Fruit fly (Drosophila melanogaster) whole organism, embryonic: ENCODE data around the gene Fas2.
A peak's percentile ranks its signal among the peaks of the same experiment; 100 is the strongest.

Source experiments
- CG10267 ChIP-seq: fragments of 200-800 bp; sonication (Bioruptor generic); optimal IDR thresholded peaks from 2 replicates; lab custom pipeline; 2018; ENCODE audit warnings: missing biosample characterization, mild to moderate bottlenecking, missing genetic modification characterization, moderate library complexity
- CG10366 ChIP-seq: fragments of 200-800 bp; sonication (Bioruptor generic); IDR thresholded peaks from 2 replicates; pipeline ENCODE4 v1.3.6; 2022; ENCODE audit warnings: missing biosample characterization, missing genetic modification characterization
- CG11723 ChIP-seq: fragments of 200-800 bp; sonication (Bioruptor generic); optimal IDR thresholded peaks from 2 replicates; lab custom pipeline; 2017; ENCODE audit warnings: missing biosample characterization, mild to moderate bottlenecking, missing genetic modification characterization
- CG14710 ChIP-seq: fragments of 200-800 bp; sonication (Bioruptor generic); optimal IDR thresholded peaks from 3 replicates; lab custom pipeline; 2019; ENCODE audit warnings: missing biosample characterization, mild to moderate bottlenecking, missing genetic modification characterization, moderate library complexity
- CG16863 ChIP-seq: fragments of 200-800 bp; sonication (Bioruptor generic); optimal IDR thresholded peaks from 3 replicates; lab custom pipeline; 2016; ENCODE audit warnings: missing biosample characterization, missing genetic modification characterization
- CG17802 ChIP-seq: fragments of 200-800 bp; sonication (Bioruptor generic); optimal IDR thresholded peaks from 2 replicates; lab custom pipeline; 2018; ENCODE audit warnings: missing biosample characterization, mild to moderate bottlenecking, missing genetic modification characterization, moderate library complexity
- CG1832 ChIP-seq: fragments of 200-800 bp; sonication (Bioruptor generic); optimal IDR thresholded peaks from 2 replicates; lab custom pipeline; 2017; ENCODE audit warnings: missing biosample characterization, mild to moderate bottlenecking, missing genetic modification characterization, inconsistent platforms
- CG33557 ChIP-seq: fragments of 200-800 bp; sonication (Bioruptor generic); optimal IDR thresholded peaks from 2 replicates; lab custom pipeline; 2019; ENCODE audit warnings: missing biosample characterization, mild to moderate bottlenecking, missing genetic modification characterization, moderate library complexity
- CG34422 ChIP-seq: fragments of 200-800 bp; sonication (Bioruptor generic); IDR thresholded peaks from 3 replicates; pipeline ENCODE4 v1.3.6; 2022; ENCODE audit warnings: missing biosample characterization, missing genetic modification characterization
- CG4360 ChIP-seq: fragments of 200-800 bp; sonication (Bioruptor generic); IDR thresholded peaks from 2 replicates; pipeline ENCODE4 v1.3.6; 2022; ENCODE audit warnings: missing biosample characterization, missing genetic modification characterization
- CG4404 ChIP-seq: fragments of 200-800 bp; sonication (Bioruptor generic); IDR thresholded peaks from 2 replicates; pipeline ENCODE4 v1.3.6; 2022; ENCODE audit warnings: missing biosample characterization, missing genetic modification characterization
- CG4820 ChIP-seq: fragments of 200-800 bp; sonication (Bioruptor generic); optimal IDR thresholded peaks from 3 replicates; lab custom pipeline; 2016; ENCODE audit warnings: missing biosample characterization, missing genetic modification characterization
- CG7745 ChIP-seq: fragments of 200-800 bp; sonication (Bioruptor generic); optimal IDR thresholded peaks from 2 replicates; lab custom pipeline; 2018; ENCODE audit warnings: missing biosample characterization, mild to moderate bottlenecking, missing genetic modification characterization, moderate library complexity
- CG7786 ChIP-seq: fragments of 200-800 bp; sonication (Bioruptor generic); optimal IDR thresholded peaks from 2 replicates; lab custom pipeline; 2016; ENCODE audit warnings: missing biosample characterization, missing genetic modification characterization
- CG8281 ChIP-seq: fragments of 200-800 bp; sonication (Bioruptor generic); optimal IDR thresholded peaks from 2 replicates; lab custom pipeline; 2018; ENCODE audit warnings: missing biosample characterization, mild to moderate bottlenecking, missing genetic modification characterization, moderate library complexity
- CG8290 ChIP-seq, 3 experiments: fragments of 200-800 bp; sonication (Bioruptor generic); optimal IDR thresholded peaks; 2 replicates each; lab custom pipeline; 2016 to 2019; ENCODE audit warnings: missing biosample characterization in 3 of 3, missing genetic modification characterization in 3 of 3, mild to moderate bottlenecking in 2 of 3, moderate library complexity in 1 of 3
- Dfd ChIP-seq, 2 experiments: fragments of >200 bp; optimal IDR thresholded peaks; 2 replicates each; lab custom pipeline; 2017; ENCODE audit warnings: missing biosample characterization in 2 of 2, missing genetic modification characterization in 2 of 2
- E2f1 ChIP-seq: fragments of 200-800 bp; sonication (Bioruptor generic); IDR thresholded peaks from 2 replicates; pipeline ENCODE4 v1.3.6; 2022; ENCODE audit warnings: missing biosample characterization, missing genetic modification characterization
- Elba2 ChIP-seq: fragments of 200-800 bp; sonication (Bioruptor generic); optimal IDR thresholded peaks from 3 replicates; lab custom pipeline; 2016; ENCODE audit warnings: missing biosample characterization, missing genetic modification characterization
- Ets97D ChIP-seq: fragments of 200-800 bp; sonication (Bioruptor generic); optimal IDR thresholded peaks from 3 replicates; lab custom pipeline; 2016; ENCODE audit warnings: missing biosample characterization, missing genetic modification characterization
- Gsc ChIP-seq: fragments of 200-800 bp; sonication (Bioruptor generic); IDR thresholded peaks from 2 replicates; pipeline ENCODE4 v1.3.6; 2022; ENCODE audit warnings: missing biosample characterization, missing genetic modification characterization
- Gug ChIP-seq: fragments of 200-800 bp; sonication (Bioruptor generic); IDR thresholded peaks from 4 replicates; pipeline ENCODE4 v1.3.6; 2022; ENCODE audit warnings: missing biosample characterization, missing genetic modification characterization
- Hand ChIP-seq: fragments of 200-800 bp; sonication (Bioruptor generic); optimal IDR thresholded peaks from 2 replicates; lab custom pipeline; 2017; ENCODE audit warnings: mild to moderate bottlenecking, missing biosample characterization, missing genetic modification reagents, missing genetic modification characterization
- Hr78 ChIP-seq, 2 experiments: fragments of 200-800 bp in 1 of 2; fragments of >200 bp in 1 of 2; sonication (Bioruptor generic) in 1 of 2; optimal IDR thresholded peaks; 2 replicates each; lab custom pipeline; 2017 to 2019; ENCODE audit warnings: missing biosample characterization in 2 of 2, missing genetic modification characterization in 2 of 2, mild to moderate bottlenecking in 1 of 2, moderate library complexity in 1 of 2
- Lhr ChIP-seq: fragments of 200-800 bp; sonication (Bioruptor generic); optimal IDR thresholded peaks from 3 replicates; lab custom pipeline; 2017; ENCODE audit warnings: mild to moderate bottlenecking, missing biosample characterization, missing genetic modification reagents, missing genetic modification characterization
- Mad ChIP-seq: fragments of 200-800 bp; sonication (Bioruptor generic); optimal IDR thresholded peaks from 2 replicates; lab custom pipeline; 2016; ENCODE audit warnings: missing biosample characterization, missing genetic modification characterization
- Neu2 ChIP-seq: fragments of 200-800 bp; sonication (Bioruptor generic); optimal IDR thresholded peaks from 3 replicates; lab custom pipeline; 2016; ENCODE audit warnings: missing biosample characterization, missing genetic modification characterization, borderline replicate concordance
- PHDP ChIP-seq: fragments of 200-800 bp; sonication (Bioruptor generic); optimal IDR thresholded peaks from 3 replicates; lab custom pipeline; 2018; ENCODE audit warnings: missing biosample characterization, mild to moderate bottlenecking, missing genetic modification characterization, moderate library complexity
- Sox102F ChIP-seq: fragments of 200-800 bp; sonication (Bioruptor generic); optimal IDR thresholded peaks from 2 replicates; lab custom pipeline; 2018; ENCODE audit warnings: missing biosample characterization, mild to moderate bottlenecking, missing genetic modification characterization, moderate library complexity
- ara ChIP-seq: fragments of 200-800 bp; sonication (Bioruptor generic); IDR thresholded peaks from 2 replicates; pipeline ENCODE4 v1.3.6; 2022; ENCODE audit warnings: missing biosample characterization, missing genetic modification characterization
- chm ChIP-seq: fragments of 200-800 bp; sonication (Bioruptor generic); IDR thresholded peaks from 2 replicates; pipeline ENCODE4 v1.3.6; 2022; ENCODE audit warnings: missing biosample characterization, missing genetic modification characterization
- da ChIP-seq: fragments of 200-800 bp; sonication (Bioruptor generic); optimal IDR thresholded peaks from 2 replicates; lab custom pipeline; 2016; ENCODE audit warnings: missing biosample characterization, missing genetic modification characterization
- danr ChIP-seq: fragments of 200-800 bp; sonication (Bioruptor generic); IDR thresholded peaks from 2 replicates; pipeline ENCODE4 v1.3.6; 2022; ENCODE audit warnings: missing biosample characterization, missing genetic modification characterization
- disco-r ChIP-seq: fragments of 200-800 bp; sonication (Bioruptor generic); optimal IDR thresholded peaks from 2 replicates; lab custom pipeline; 2016; ENCODE audit warnings: missing biosample characterization, missing genetic modification characterization
- ham ChIP-seq: fragments of 200-800 bp; sonication (Bioruptor generic); IDR thresholded peaks from 2 replicates; pipeline ENCODE4 v1.3.6; 2022; ENCODE audit warnings: missing biosample characterization, missing genetic modification characterization
- her ChIP-seq: fragments of 200-800 bp; sonication (Bioruptor generic); optimal IDR thresholded peaks from 2 replicates; lab custom pipeline; 2016; ENCODE audit warnings: missing biosample characterization, missing genetic modification characterization
- insv ChIP-seq, 2 experiments: fragments of 200-800 bp; sonication (Bioruptor generic); optimal IDR thresholded peaks; 3 replicates each; lab custom pipeline; 2016 to 2018; ENCODE audit warnings: missing biosample characterization in 2 of 2, missing genetic modification characterization in 2 of 2
- pan ChIP-seq, 4 experiments: fragments of >200 bp in 3 of 4; fragments of 200-800 bp in 1 of 4; sonication (Bioruptor generic) in 1 of 4; optimal IDR thresholded peaks in 3 of 4; IDR thresholded peaks in 1 of 4; 2 replicates each; pipeline versions ENCODE4 v1.3.6 to Lab custom; 2017 to 2022; ENCODE audit warnings: missing biosample characterization in 2 of 4, missing genetic modification characterization in 2 of 4, mixed read lengths in 1 of 4
- pfk ChIP-seq: fragments of 200-800 bp; sonication (Bioruptor generic); optimal IDR thresholded peaks from 2 replicates; lab custom pipeline; 2018; ENCODE audit warnings: missing biosample characterization, mild to moderate bottlenecking, missing genetic modification characterization, moderate library complexity
- psq ChIP-seq: fragments of 200-800 bp; sonication (Bioruptor generic); optimal IDR thresholded peaks from 2 replicates; lab custom pipeline; 2017; ENCODE audit warnings: missing biosample characterization, missing genetic modification characterization
- repo ChIP-seq: fragments of 200-800 bp; sonication (Bioruptor generic); optimal IDR thresholded peaks from 2 replicates; lab custom pipeline; 2016; ENCODE audit warnings: missing biosample characterization, missing genetic modification characterization
- ro ChIP-seq: fragments of 200-800 bp; sonication (Bioruptor generic); IDR thresholded peaks from 2 replicates; pipeline ENCODE4 v1.3.6; 2022; ENCODE audit warnings: missing biosample characterization, missing genetic modification characterization
- sd ChIP-seq: fragments of 200-800 bp; sonication (Bioruptor generic); optimal IDR thresholded peaks from 3 replicates; lab custom pipeline; 2018; ENCODE audit warnings: missing biosample characterization, mild to moderate bottlenecking, missing genetic modification characterization, moderate library complexity
- shn ChIP-seq: fragments of 200-800 bp; sonication (Bioruptor generic); optimal IDR thresholded peaks from 3 replicates; lab custom pipeline; 2016; ENCODE audit warnings: missing biosample characterization, missing genetic modification characterization
- sisA ChIP-seq: fragments of 200-800 bp; sonication (Bioruptor generic); IDR thresholded peaks from 2 replicates; pipeline ENCODE4 v1.3.6; 2022; ENCODE audit warnings: missing biosample characterization, missing genetic modification characterization
- sna ChIP-seq: fragments of 200-800 bp; sonication (Bioruptor generic); IDR thresholded peaks from 2 replicates; pipeline ENCODE4 v1.3.6; 2022; ENCODE audit warnings: missing biosample characterization, missing genetic modification characterization; ENCODE audit not compliant: partially characterized antibody
- stwl ChIP-seq: fragments of 200-800 bp; sonication (Bioruptor generic); optimal IDR thresholded peaks from 3 replicates; lab custom pipeline; 2018; ENCODE audit warnings: missing biosample characterization, mild to moderate bottlenecking, missing genetic modification characterization, moderate library complexity
- tgo ChIP-seq: fragments of 200-800 bp; sonication (Bioruptor generic); IDR thresholded peaks from 3 replicates; pipeline ENCODE4 v1.3.6; 2022; ENCODE audit warnings: missing biosample characterization, missing genetic modification characterization
- toy ChIP-seq: fragments of 200-800 bp; sonication (Bioruptor generic); IDR thresholded peaks from 2 replicates; pipeline ENCODE4 v1.3.6; 2022; ENCODE audit warnings: missing biosample characterization, missing genetic modification characterization
- ttk ChIP-seq: fragments of 200-800 bp; sonication (Bioruptor generic); IDR thresholded peaks from 2 replicates; pipeline ENCODE4 v2.1.2; 2022; ENCODE audit warnings: missing biosample characterization, missing genetic modification characterization

Gene Fas2

dm6 chrX:4106756-4107155 lies 99.1 kb downstream of the Fas2 start (continued):
- TF ChIP-seq insv (GFP tag; optimal IDR thresholded peaks at IDR 0.05; lab: Kevin White, UChicago), result no peak
- TF ChIP-seq psq, result no peak
- peak; percentile 21 for TF ChIP-seq PHDP
- no peak for TF ChIP-seq disco-r
- TF ChIP-seq pfk (GFP tag; lab: Kevin White, UChicago), result no peak
- no peak for TF ChIP-seq Hand
- TF ChIP-seq E2f1, result no peak
- no peak for TF ChIP-seq Mad
- no peak for TF ChIP-seq pan (optimal IDR thresholded peaks at IDR 0.05; lab: Kevin White, UChicago)
- no peak for TF ChIP-seq pan (GFP tag; optimal IDR thresholded peaks at IDR 0.05 in 1 of 2, IDR thresholded peaks at IDR 0.05 in 1 of 2)
- TF ChIP-seq stwl (tag; lab: Kevin White, UChicago), result no peak
- no peak for TF ChIP-seq CG8290 (GFP tag; optimal IDR thresholded peaks at IDR 0.05; lab: Kevin White, UChicago)
- TF ChIP-seq CG8290 (tag; optimal IDR thresholded peaks at IDR 0.05; lab: Kevin White, UChicago), result peak in 1 of 2 experiments; percentile 35
- 0 out of 2 replicates have a peak, but pooled peaks have one; percentile 13 for TF ChIP-seq CG4360 (GFP tag; lab: Robert Waterston, UW)
- TF ChIP-seq danr (GFP tag; lab: Robert Waterston, UW), result no peak
- peak; percentile 43 for TF ChIP-seq CG14710 (tag; lab: Kevin White, UChicago)
- TF ChIP-seq Dfd (GFP tag; optimal IDR thresholded peaks at IDR 0.05; lab: Kevin White, UChicago), result no peak
- TF ChIP-seq ro, result no peak
- no peak for TF ChIP-seq Sox102F (GFP tag; lab: Kevin White, UChicago)
- peak; percentile 24; the same call in 1 of the 2 replicates for TF ChIP-seq sisA (GFP tag; lab: Robert Waterston, UW)
- no peak for TF ChIP-seq Lhr
- no peak for TF ChIP-seq CG16863 (GFP tag; lab: Kevin White, UChicago)
- TF ChIP-seq CG33557 (GFP tag; lab: Kevin White, UChicago), result peak; percentile 51
- TF ChIP-seq ara (GFP tag; lab: Robert Waterston, UW), result no peak
- TF ChIP-seq CG4404, result peak; percentile 34; the same call in 1 of the 2 replicates
- no peak for TF ChIP-seq Elba2
- no peak for TF ChIP-seq da (GFP tag; lab: Kevin White, UChicago)
- no peak for TF ChIP-seq Gsc (GFP tag; lab: Robert Waterston, UW)
- TF ChIP-seq CG1832 (GFP tag; lab: Kevin White, UChicago), result no peak
- TF ChIP-seq toy (GFP tag; lab: Robert Waterston, UW), result no peak
- no peak for TF ChIP-seq ham (GFP tag; lab: Robert Waterston, UW)
- TF ChIP-seq ttk (GFP tag; lab: Robert Waterston, UW), result no peak
- no peak for TF ChIP-seq sna (GFP tag; lab: Robert Waterston, UW)
- TF ChIP-seq CG8281 (tag; lab: Kevin White, UChicago), result no peak
- TF ChIP-seq Neu2 (GFP tag; lab: Kevin White, UChicago), result no peak
- TF ChIP-seq CG10366 (GFP tag; lab: Robert Waterston, UW), result no peak; the same call in 1 of the 2 replicates
- no peak for TF ChIP-seq Hr78 (GFP tag; optimal IDR thresholded peaks at IDR 0.05; lab: Kevin White, UChicago)
- TF ChIP-seq CG7786 (GFP tag; lab: Kevin White, UChicago), result peak; percentile 42
- no peak for TF ChIP-seq tgo (GFP tag; lab: Robert Waterston, UW)
- TF ChIP-seq Ets97D (GFP tag; lab: Kevin White, UChicago), result no peak
- no peak for TF ChIP-seq CG7745 (tag; lab: Kevin White, UChicago)
- TF ChIP-seq her (GFP tag; lab: Kevin White, UChicago), result no peak
- TF ChIP-seq CG17802 (tag; lab: Kevin White, UChicago), result no peak
- TF ChIP-seq CG10267, result peak; percentile 21
- no peak for TF ChIP-seq repo (GFP tag; lab: Kevin White, UChicago)
- no peak for TF ChIP-seq CG11723
- TF ChIP-seq sd (tag; lab: Kevin White, UChicago), result no peak
- TF ChIP-seq chm (GFP tag; lab: Robert Waterston, UW), result no peak
- no peak for TF ChIP-seq CG34422
- 0 out of 4 replicates have a peak, but pooled peaks have one; percentile 4 for TF ChIP-seq Gug (GFP tag; lab: Robert Waterston, UW)
- no peak for TF ChIP-seq shn (GFP tag; lab: Kevin White, UChicago)
- TF ChIP-seq CG4820 (GFP tag; lab: Kevin White, UChicago), result no peak
